Fruit fly (Drosophila melanogaster) whole organism, prepupa: ENCODE results near the gene CG8945.

ENCODE experiments used
- Blimp-1 ChIP-seq: fragments of 200-800 bp; sonication (Bioruptor generic); optimal IDR thresholded peaks from 3 replicates; lab custom pipeline; 2017; ENCODE audit warnings: missing biosample characterization, missing genetic modification characterization, mild to moderate bottlenecking, moderate library complexity, missing genetic modification reagents
- CG10631 ChIP-seq: fragments of 200-800 bp; sonication (Bioruptor generic); optimal IDR thresholded peaks from 2 replicates; lab custom pipeline; 2016; ENCODE audit warnings: missing biosample characterization, missing genetic modification characterization
- CG10669 ChIP-seq: fragments of 200-800 bp; sonication (Bioruptor generic); optimal IDR thresholded peaks from 3 replicates; lab custom pipeline; 2018; ENCODE audit warnings: missing biosample characterization, mild to moderate bottlenecking, missing genetic modification characterization, moderate library complexity
- CG11294 ChIP-seq: fragments of 200-800 bp; sonication (Bioruptor generic); IDR thresholded peaks from 2 replicates; pipeline ENCODE4 v1.3.6; 2022; ENCODE audit warnings: missing biosample characterization, missing genetic modification characterization
- CG11762 ChIP-seq: fragments of 200-800 bp; sonication (Bioruptor generic); optimal IDR thresholded peaks from 3 replicates; lab custom pipeline; 2016; ENCODE audit warnings: missing biosample characterization, missing genetic modification characterization; ENCODE audit not compliant: insufficient read depth
- CG15336 ChIP-seq: fragments of 200-800 bp; sonication (Bioruptor generic); IDR thresholded peaks from 2 replicates; pipeline ENCODE4 v1.3.6; 2022; ENCODE audit warnings: missing biosample characterization, missing genetic modification characterization
- CG16779 ChIP-seq: fragments of 200-800 bp; sonication (Bioruptor generic); optimal IDR thresholded peaks from 3 replicates; lab custom pipeline; 2017; ENCODE audit warnings: missing biosample characterization, mild to moderate bottlenecking, missing genetic modification characterization
- CG3032 ChIP-seq: fragments of 200-800 bp; optimal IDR thresholded peaks from 2 replicates; lab custom pipeline; 2019; ENCODE audit warnings: missing biosample characterization, mild to moderate bottlenecking, missing genetic modification characterization, moderate library complexity
- CG31627 ChIP-seq: fragments of 200-800 bp; sonication (Bioruptor generic); optimal IDR thresholded peaks from 3 replicates; lab custom pipeline; 2016; ENCODE audit warnings: missing biosample characterization, missing genetic modification characterization
- CG32006 ChIP-seq: fragments of 200-800 bp; sonication (Bioruptor generic); optimal IDR thresholded peaks from 3 replicates; lab custom pipeline; 2017; ENCODE audit warnings: missing biosample characterization, mild to moderate bottlenecking, missing genetic modification characterization
- CG3919 ChIP-seq: fragments of 200-800 bp; sonication (Bioruptor generic); optimal IDR thresholded peaks from 3 replicates; lab custom pipeline; 2016; ENCODE audit warnings: missing biosample characterization, missing genetic modification characterization
- CG6163 ChIP-seq: fragments of 200-800 bp; sonication (Bioruptor generic); IDR thresholded peaks from 3 replicates; pipeline ENCODE4 v1.3.6; 2022; ENCODE audit warnings: missing biosample characterization, missing genetic modification characterization
- CG6276 ChIP-seq: fragments of 200-800 bp; sonication (Bioruptor generic); optimal IDR thresholded peaks from 2 replicates; lab custom pipeline; 2017; ENCODE audit warnings: missing biosample characterization, mild to moderate bottlenecking, missing genetic modification characterization
- CG6792 ChIP-seq: fragments of 200-800 bp; sonication (Bioruptor generic); optimal IDR thresholded peaks from 3 replicates; lab custom pipeline; 2016; ENCODE audit warnings: missing biosample characterization, missing genetic modification characterization
- CG6808 ChIP-seq: fragments of 200-800 bp; sonication (Bioruptor generic); optimal IDR thresholded peaks from 3 replicates; lab custom pipeline; 2017; ENCODE audit warnings: missing biosample characterization, missing genetic modification characterization, mild to moderate bottlenecking, moderate library complexity, missing genetic modification reagents
- CG8119 ChIP-seq: fragments of 200-800 bp; sonication (Bioruptor generic); IDR thresholded peaks from 3 replicates; pipeline ENCODE4 v1.3.6; 2022; ENCODE audit warnings: missing biosample characterization, missing genetic modification characterization
- CG8632 ChIP-seq: fragments of 200-800 bp; sonication (Bioruptor generic); optimal IDR thresholded peaks from 3 replicates; lab custom pipeline; 2016; ENCODE audit warnings: missing biosample characterization, missing genetic modification characterization
- CG9139 ChIP-seq: fragments of 200-800 bp; sonication (Bioruptor generic); optimal IDR thresholded peaks from 3 replicates; lab custom pipeline; 2017; ENCODE audit warnings: missing biosample characterization, mild to moderate bottlenecking, missing genetic modification characterization
- Eip75B ChIP-seq: fragments of 200-800 bp; sonication (Bioruptor generic); optimal IDR thresholded peaks from 3 replicates; lab custom pipeline; 2016; ENCODE audit warnings: missing biosample characterization, missing genetic modification characterization
- Eip78C ChIP-seq: fragments of 200-800 bp; sonication (Bioruptor generic); peaks from one replicate; lab custom pipeline; 2016; ENCODE audit warnings: missing biosample characterization, missing genetic modification characterization
- Eip93F ChIP-seq: fragments of 200-800 bp; sonication (Bioruptor generic); optimal IDR thresholded peaks from 2 replicates; lab custom pipeline; 2016; ENCODE audit warnings: missing biosample characterization, mild to moderate bottlenecking, missing genetic modification characterization
- Ets21C ChIP-seq: fragments of 200-800 bp; sonication (Bioruptor generic); optimal IDR thresholded peaks from 3 replicates; lab custom pipeline; 2016; ENCODE audit warnings: missing biosample characterization, missing genetic modification characterization
- Ets96B ChIP-seq: fragments of 200-800 bp; optimal IDR thresholded peaks from 2 replicates; lab custom pipeline; 2019; ENCODE audit warnings: missing biosample characterization, mild to moderate bottlenecking, missing genetic modification characterization, moderate library complexity
- Gug ChIP-seq: fragments of 200-800 bp; sonication (Bioruptor generic); IDR thresholded peaks from 2 replicates; pipeline ENCODE4 v1.3.6; 2022; ENCODE audit warnings: missing biosample characterization, missing genetic modification characterization
- Hr38 ChIP-seq: sonication (Bioruptor generic); optimal IDR thresholded peaks from 2 replicates; lab custom pipeline; 2016; ENCODE audit warnings: missing biosample characterization, missing genetic modification characterization
- Hr39 ChIP-seq: fragments of 200-800 bp; sonication (Bioruptor generic); optimal IDR thresholded peaks from 2 replicates; lab custom pipeline; 2016; ENCODE audit warnings: missing biosample characterization, missing genetic modification characterization
- Hr4 ChIP-seq: fragments of 200-800 bp; sonication (Bioruptor generic); optimal IDR thresholded peaks from 3 replicates; lab custom pipeline; 2016; ENCODE audit warnings: missing biosample characterization, missing genetic modification characterization
- Lpt ChIP-seq: fragments of 200-800 bp; sonication (Bioruptor generic); optimal IDR thresholded peaks from 3 replicates; lab custom pipeline; 2016; ENCODE audit warnings: missing biosample characterization, missing genetic modification characterization
- Met ChIP-seq: fragments of 200-800 bp; sonication (Bioruptor generic); optimal IDR thresholded peaks from 3 replicates; lab custom pipeline; 2016; ENCODE audit warnings: missing biosample characterization, missing genetic modification characterization
- OdsH ChIP-seq: fragments of 200-800 bp; sonication (Bioruptor generic); optimal IDR thresholded peaks from 3 replicates; lab custom pipeline; 2016; ENCODE audit warnings: missing biosample characterization, missing genetic modification characterization
- Smox ChIP-seq: fragments of 200-800 bp; sonication (Bioruptor generic); optimal IDR thresholded peaks from 3 replicates; lab custom pipeline; 2016; ENCODE audit warnings: missing biosample characterization, missing genetic modification characterization
- Sox15 ChIP-seq: fragments of 200-800 bp; sonication (Bioruptor generic); optimal IDR thresholded peaks from 3 replicates; lab custom pipeline; 2016; ENCODE audit warnings: missing biosample characterization, missing genetic modification characterization
- achi ChIP-seq: fragments of 200-800 bp; sonication (Bioruptor generic); optimal IDR thresholded peaks from 3 replicates; lab custom pipeline; 2016; ENCODE audit warnings: missing biosample characterization, missing genetic modification characterization
- acj6 ChIP-seq: fragments of 200-800 bp; sonication (Bioruptor generic); optimal IDR thresholded peaks from 3 replicates; lab custom pipeline; 2016; ENCODE audit warnings: missing biosample characterization, missing genetic modification characterization
- cyc ChIP-seq: fragments of 200-800 bp; sonication (Bioruptor generic); optimal IDR thresholded peaks from 3 replicates; lab custom pipeline; 2016; ENCODE audit warnings: missing biosample characterization, missing genetic modification characterization
- dsx ChIP-seq: fragments of 200-800 bp; optimal IDR thresholded peaks from 3 replicates; lab custom pipeline; 2019; ENCODE audit warnings: missing biosample characterization, mild to moderate bottlenecking, missing genetic modification characterization, moderate library complexity; ENCODE audit not compliant: poor library complexity, severe bottlenecking
- eg ChIP-seq: fragments of 200-800 bp; sonication (Bioruptor generic); IDR thresholded peaks from 3 replicates; pipeline ENCODE4 v1.3.6; 2022; ENCODE audit warnings: missing biosample characterization, missing genetic modification characterization
- fd85E ChIP-seq: fragments of 200-800 bp; sonication (Bioruptor generic); optimal IDR thresholded peaks from 3 replicates; lab custom pipeline; 2016; ENCODE audit warnings: missing biosample characterization, missing genetic modification characterization
- net ChIP-seq: fragments of 200-800 bp; sonication (Bioruptor generic); optimal IDR thresholded peaks from 3 replicates; lab custom pipeline; 2016; ENCODE audit warnings: missing biosample characterization, missing genetic modification characterization
- pdm3 ChIP-seq: fragments of 200-800 bp; sonication (Bioruptor generic); optimal IDR thresholded peaks from 3 replicates; lab custom pipeline; 2016; ENCODE audit warnings: missing biosample characterization, missing genetic modification characterization
- salr ChIP-seq, 2 experiments: fragments of 200-800 bp; sonication (Bioruptor generic); optimal IDR thresholded peaks; 3 replicates each; lab custom pipeline; 2016 to 2018; ENCODE audit warnings: missing biosample characterization in 2 of 2, missing genetic modification characterization in 2 of 2, mild to moderate bottlenecking in 1 of 2
- spab ChIP-seq: fragments of 200-800 bp; sonication (Bioruptor generic); optimal IDR thresholded peaks from 2 replicates; lab custom pipeline; 2017; ENCODE audit warnings: missing biosample characterization, mild to moderate bottlenecking, missing genetic modification characterization, missing genetic modification reagents
- ss ChIP-seq, 2 experiments: fragments of 200-800 bp; sonication (Bioruptor generic); optimal IDR thresholded peaks; 2 replicates in 1 of 2; 3 replicates in 1 of 2; lab custom pipeline; 2017 to 2018; ENCODE audit warnings: mild to moderate bottlenecking in 2 of 2, missing biosample characterization in 2 of 2, missing genetic modification characterization in 2 of 2, moderate library complexity in 1 of 2
- svp ChIP-seq: fragments of 200-800 bp; sonication (Bioruptor generic); peaks from one replicate; lab custom pipeline; 2016; ENCODE audit warnings: missing biosample characterization, missing genetic modification characterization
- topi ChIP-seq: fragments of 200-800 bp; sonication (Bioruptor generic); optimal IDR thresholded peaks from 3 replicates; lab custom pipeline; 2016; ENCODE audit warnings: missing biosample characterization, missing genetic modification characterization
- vri ChIP-seq: fragments of 200-800 bp; sonication (Bioruptor generic); optimal IDR thresholded peaks from 3 replicates; lab custom pipeline; 2016; ENCODE audit warnings: missing biosample characterization, mild to moderate bottlenecking, missing genetic modification characterization

Gene CG8945

dm6 chrX:17125017-17125821, 37.7 kb upstream of the CG8945 start (continued):
- TF ChIP-seq net (GFP tag; lab: Kevin White, UChicago) (peak; percentile 38), CG6163 (peak; percentile 47; the same call in 1 of the 3 replicates), Met (GFP tag; lab: Kevin White, UChicago) (peak; percentile 11), CG6808 (GFP tag; lab: Kevin White, UChicago) (peak; percentile 11), CG16779 (tag; lab: Kevin White, UChicago) (peak; percentile 41), CG6792 (GFP tag; lab: Kevin White, UChicago) (peak; percentile 15), CG31627 (GFP tag; lab: Kevin White, UChicago) (no peak), CG10669 (GFP tag; lab: Kevin White, UChicago) (peak; percentile 43)

- TF ChIP-seq CG31627 (GFP tag; lab: Kevin White, UChicago) (peak; percentile 48), Eip93F (GFP tag; lab: Kevin White, UChicago) (peak; percentile 1), CG6276 (GFP tag; lab: Kevin White, UChicago) (peak; percentile 50), fd85E (no peak), CG32006 (GFP tag; lab: Kevin White, UChicago) (peak; percentile 66), eg (GFP tag; lab: Robert Waterston, UW) (peak; percentile 69), Sox15 (peak; percentile 42), Eip78C (GFP tag; lab: Kevin White, UChicago) (peak; percentile 89), salr (GFP tag; optimal IDR thresholded peaks at IDR 0.05; lab: Kevin White, UChicago) (peak in 1 of 2 experiments; percentile 16), Hr4 (GFP tag; lab: Kevin White, UChicago) (peak; percentile 64), CG10631 (GFP tag; lab: Kevin White, UChicago) (peak; percentile 41), Gug (GFP tag; lab: Robert Waterston, UW) (peak; percentile 43), CG15336 (GFP tag; lab: Robert Waterston, UW) (peak; percentile 49; the same call in 1 of the 2 replicates), Blimp-1 (GFP tag; lab: Kevin White, UChicago) (no peak), achi (GFP tag; lab: Kevin White, UChicago) (peak; percentile 50), cyc (GFP tag; lab: Kevin White, UChicago) (peak; percentile 56), Lpt (GFP tag; lab: Kevin White, UChicago) (no peak), dsx (GFP tag; lab: Kevin White, UChicago) (no peak), spab (GFP tag; lab: Kevin White, UChicago) (no peak), Ets21C (GFP tag; lab: Kevin White, UChicago) (peak; percentile 10), OdsH (peak; percentile 58), Met (GFP tag; lab: Kevin White, UChicago) (peak; percentile 65), CG8632 (peak; percentile 68), CG9139 (GFP tag; lab: Kevin White, UChicago) (no peak), Eip75B (GFP tag; lab: Kevin White, UChicago) (peak; percentile 58), CG6163 (peak; percentile 52; the same call in 1 of the 3 replicates), Hr39 (GFP tag; lab: Kevin White, UChicago) (peak; percentile 52), pdm3 (peak; percentile 77), Ets96B (tag; lab: Kevin White, UChicago) (peak; percentile 36), CG11762 (GFP tag; lab: Kevin White, UChicago) (peak; percentile 48), CG16779 (tag; lab: Kevin White, UChicago) (peak; percentile 14), Smox (GFP tag; lab: Kevin White, UChicago) (peak; percentile 60), acj6 (GFP tag; lab: Kevin White, UChicago) (peak; percentile 57), CG6792 (GFP tag; lab: Kevin White, UChicago) (peak; percentile 52), Hr38 (no peak), CG3032 (peak; percentile 24), svp (peak; percentile 92), topi (peak; percentile 62), ss (GFP tag; optimal IDR thresholded peaks at IDR 0.05; lab: Kevin White, UChicago) (peak in 1 of 2 experiments; percentile 43), vri (GFP tag; lab: Kevin White, UChicago) (no peak), CG3919 (GFP tag; lab: Kevin White, UChicago) (peak; percentile 52), CG11294 (no peak; the same call in 1 of the 2 replicates), CG8119 (GFP tag; lab: Robert Waterston, UW) (peak; percentile 38; the same call in 1 of the 3 replicates), CG6808 (GFP tag; lab: Kevin White, UChicago) (peak; percentile 34)
Observed at dm6 chrX:17123545-17124203, 36.2 kb upstream of the CG8945 start.
